Worm (Caenorhabditis elegans): ENCODE results near the gene col-158.

The col-158 gene

ce11 chrV:11799252-11799822 lies 30.0 kb upstream of the col-158 start (continued):
- TF ChIP-seq nhr-90 (tag; optimal IDR thresholded peaks at IDR 0.05; ENCODE audit: poor library complexity) (peak; percentile 88), C16A3.4 (tag; optimal IDR thresholded peaks at IDR 0.05) (peak; percentile 46), rnt-1 (tag; optimal IDR thresholded peaks at IDR 0.05) (no peak), ceh-8 (GFP tag; optimal IDR thresholded peaks at IDR 0.05) (no peak), zip-4 (GFP tag; optimal IDR thresholded peaks at IDR 0.05) (no peak)

- TF ChIP-seq ceh-8 (GFP tag; optimal IDR thresholded peaks at IDR 0.05) (no peak), nhr-20 (tag; optimal IDR thresholded peaks at IDR 0.05) (peak; percentile 78), grh-1 (GFP tag; IDR thresholded peaks at IDR 0.05) (peak; percentile 24; the same call in 1 of the 2 replicates), egl-13 (tag; optimal IDR thresholded peaks at IDR 0.05) (no peak), nhr-12 (tag; optimal IDR thresholded peaks at IDR 0.05) (no peak), fkh-8 (tag; optimal IDR thresholded peaks at IDR 0.05) (no peak), mab-9 (GFP tag; IDR thresholded peaks at IDR 0.05) (no peak), nhr-19 (GFP tag; conservative IDR thresholded peaks at IDR 0.05) (peak; percentile 26), nhr-71 (tag; optimal IDR thresholded peaks at IDR 0.05) (peak; percentile 34), nhr-85 (tag) (peak; percentile 76), lir-3 (tag; optimal IDR thresholded peaks at IDR 0.05; ENCODE audit: poor library complexity) (no peak), tbx-2 (tag; optimal IDR thresholded peaks at IDR 0.05) (peak; percentile 21), ceh-88 (GFP tag; IDR thresholded peaks at IDR 0.05) (no peak), fkh-4 (tag; optimal IDR thresholded peaks at IDR 0.05; ENCODE audit: borderline replicate concordance) (no peak), C34B4.2 (tag; optimal IDR thresholded peaks at IDR 0.05) (no peak), nhr-84 (tag; optimal IDR thresholded peaks at IDR 0.05) (no peak), C16A3.4 (tag; optimal IDR thresholded peaks at IDR 0.05) (no peak), elt-3 (tag; optimal IDR thresholded peaks at IDR 0.05) (peak in 2 of 6 experiments; percentile 9 to 36), lsy-2 (tag; optimal IDR thresholded peaks at IDR 0.05) (peak in 1 of 2 experiments; percentile 11), ets-5 (GFP tag; IDR thresholded peaks at IDR 0.05) (no peak)
Observed at ce11 chrV:11800486-11800885, 28.9 kb upstream of the col-158 start.

ce11 chrV:11801076-11801849 lies 28.1 kb upstream of the col-158 start:
- TF ChIP-seq lsy-2 (tag; optimal IDR thresholded peaks at IDR 0.05) (peak; percentile 9 to 74), blmp-1 (tag; optimal IDR thresholded peaks at IDR 0.05) (peak; percentile 50), nhr-19 (GFP tag; conservative IDR thresholded peaks at IDR 0.05) (peak; percentile 66), nhr-47 (tag; optimal IDR thresholded peaks at IDR 0.05) (peak; percentile 28), nhr-85 (tag) (peak; percentile 92), mdl-1 (tag; optimal IDR thresholded peaks at IDR 0.05) (no peak), tbx-2 (tag; optimal IDR thresholded peaks at IDR 0.05) (peak; percentile 77), lin-35 (GFP tag; optimal IDR thresholded peaks at IDR 0.05) (peak in 1 of 2 experiments; percentile 13), nhr-71 (tag; optimal IDR thresholded peaks at IDR 0.05) (peak; percentile 74), ceh-8 (GFP tag; optimal IDR thresholded peaks at IDR 0.05) (no peak), lin-14 (GFP tag; optimal IDR thresholded peaks at IDR 0.05) (peak; percentile 68), nhr-90 (tag; optimal IDR thresholded peaks at IDR 0.05; ENCODE audit: poor library complexity) (peak; percentile 55), grh-1 (GFP tag; IDR thresholded peaks at IDR 0.05) (0 out of 2 replicates have a peak, but pooled peaks have one; percentile 12), elt-3 (tag; optimal IDR thresholded peaks at IDR 0.05) (peak in 5 of 6 experiments; percentile 23 to 88 (median 69)), unc-130 (tag; optimal IDR thresholded peaks at IDR 0.05) (peak; percentile 8), egl-27 (tag; optimal IDR thresholded peaks at IDR 0.05) (no peak), snu-23 (GFP tag; optimal IDR thresholded peaks at IDR 0.05) (peak; percentile 53), efl-1 (optimal IDR thresholded peaks at IDR 0.05) (no peak), efl-1 (GFP tag; optimal IDR thresholded peaks at IDR 0.05 in 1 of 2) (peak in 1 of 2 experiments; percentile 81), mep-1 (tag; optimal IDR thresholded peaks at IDR 0.05) (no peak), ceh-88 (GFP tag; IDR thresholded peaks at IDR 0.05) (no peak), nhr-20 (tag; optimal IDR thresholded peaks at IDR 0.05) (peak; percentile 82)
